Fruit fly (Drosophila melanogaster): ENCODE results near the gene atms.

atms gene

DNA sequence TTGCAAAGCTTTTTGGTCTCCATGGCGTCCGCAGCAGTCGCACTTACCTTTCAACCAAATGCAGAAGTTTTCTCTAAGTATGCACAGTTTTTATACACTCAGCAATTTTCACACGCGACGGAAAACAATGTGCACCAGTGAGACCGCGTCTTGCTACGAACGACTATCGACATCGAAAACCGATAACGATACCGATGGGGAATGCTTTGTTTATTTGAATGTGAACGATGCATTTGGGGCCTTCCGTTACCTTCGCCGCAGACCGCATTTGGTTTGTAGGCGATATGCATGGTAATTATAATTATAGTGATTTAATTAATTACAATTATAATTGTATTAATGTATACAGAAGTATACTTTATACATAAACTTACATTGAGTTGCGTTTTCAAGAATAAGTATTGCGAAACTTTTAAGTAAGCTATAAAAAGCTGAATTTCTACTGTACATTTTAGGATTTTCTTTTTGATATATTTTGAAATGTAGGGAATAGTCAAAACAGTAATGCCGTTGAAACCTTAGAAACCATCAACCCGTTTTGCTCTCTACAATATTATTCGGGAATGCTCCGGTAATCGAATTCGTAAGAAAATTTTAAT is 62.2 kb downstream of the atms start, which contains the start of the genes Hus1-like and ctrip (continued):
- TF ChIP-seq CG6683 (GFP tag; optimal IDR thresholded peaks at IDR 0.05): no peak
- TF ChIP-seq Taf1 (GFP tag; IDR thresholded peaks at IDR 0.05): no peak
- TF ChIP-seq mam (GFP tag; optimal IDR thresholded peaks at IDR 0.05): no peak
- peak; percentile 54 for TF ChIP-seq CG34224 (GFP tag; IDR thresholded peaks at IDR 0.05; ENCODE audit: partially characterized antibody)
- TF ChIP-seq CG1603 (tag; optimal IDR thresholded peaks at IDR 0.05): peak; percentile 72
- TF ChIP-seq CG2712 (tag; optimal IDR thresholded peaks at IDR 0.05): peak; percentile 48
- TF ChIP-seq B-H2 (GFP tag; optimal IDR thresholded peaks at IDR 0.05): no peak
- TF ChIP-seq mld (GFP tag; IDR thresholded peaks at IDR 0.05; ENCODE audit: partially characterized antibody): peak; percentile 67
- peak; percentile 55; the same call in 1 of the 2 replicates for TF ChIP-seq bbx (GFP tag; IDR thresholded peaks at IDR 0.05; ENCODE audit: partially characterized antibody)
- TF ChIP-seq CG17829 (tag; optimal IDR thresholded peaks at IDR 0.05): peak; percentile 3
- no peak for TF ChIP-seq HmgD (GFP tag; optimal IDR thresholded peaks at IDR 0.05)
- no peak for TF ChIP-seq tgo (GFP tag; IDR thresholded peaks at IDR 0.05)
- no peak for TF ChIP-seq bigmax (GFP tag; optimal IDR thresholded peaks at IDR 0.05)
- TF ChIP-seq Vsx1 (GFP tag; optimal IDR thresholded peaks at IDR 0.05): no peak
- no peak for TF ChIP-seq zfh2 (GFP tag; optimal IDR thresholded peaks at IDR 0.05)
- TF ChIP-seq ara (GFP tag; IDR thresholded peaks at IDR 0.05): no peak
- no peak for TF ChIP-seq CG2889 (GFP tag; IDR thresholded peaks at IDR 0.05)
- TF ChIP-seq gcm (GFP tag; optimal IDR thresholded peaks at IDR 0.05): no peak
- no peak for TF ChIP-seq zfh1 (GFP tag; IDR thresholded peaks at IDR 0.05)
- no peak for TF ChIP-seq CG6854 (GFP tag; optimal IDR thresholded peaks at IDR 0.05)
- TF ChIP-seq repo (GFP tag; optimal IDR thresholded peaks at IDR 0.05): no peak
- no peak for TF ChIP-seq Pdp1 (GFP tag; optimal IDR thresholded peaks at IDR 0.05)
- TF ChIP-seq CG3995 (GFP tag; optimal IDR thresholded peaks at IDR 0.05): peak; percentile 54
- no peak for TF ChIP-seq Hey (tag; optimal IDR thresholded peaks at IDR 0.05)
- no peak for TF ChIP-seq CG5180 (GFP tag; optimal IDR thresholded peaks at IDR 0.05)
- TF ChIP-seq gem (tag; optimal IDR thresholded peaks at IDR 0.05): peak; percentile 20
- no peak for TF ChIP-seq CG2129 (GFP tag; IDR thresholded peaks at IDR 0.05; ENCODE audit: partially characterized antibody)
- peak; percentile 36 for TF ChIP-seq CG34376 (GFP tag; optimal IDR thresholded peaks at IDR 0.05)
- no peak for TF ChIP-seq Hmr (GFP tag; optimal IDR thresholded peaks at IDR 0.05)
- peak; percentile 53 for TF ChIP-seq stwl (tag; optimal IDR thresholded peaks at IDR 0.05)
- peak; percentile 66 for TF ChIP-seq CG13287 (GFP tag; IDR thresholded peaks at IDR 0.05; ENCODE audit: partially characterized antibody)
- no peak for TF ChIP-seq Side (GFP tag; optimal IDR thresholded peaks at IDR 0.05)
- TF ChIP-seq tin (GFP tag; optimal IDR thresholded peaks at IDR 0.05): peak; percentile 19
- TF ChIP-seq trem (tag; optimal IDR thresholded peaks at IDR 0.05): peak; percentile 32
- TF ChIP-seq CG14050 (GFP tag; IDR thresholded peaks at IDR 0.05): no peak
- TF ChIP-seq CG32772 (GFP tag; IDR thresholded peaks at IDR 0.05): no peak
- TF ChIP-seq CG16779 (GFP tag; IDR thresholded peaks at IDR 0.05): no peak
- TF ChIP-seq sug (tag; optimal IDR thresholded peaks at IDR 0.05): peak; percentile 20
- no peak for TF ChIP-seq chif (GFP tag; optimal IDR thresholded peaks at IDR 0.05)
- TF ChIP-seq gfzf (GFP tag; optimal IDR thresholded peaks at IDR 0.05): peak; percentile 39
- no peak for TF ChIP-seq ind (GFP tag; optimal IDR thresholded peaks at IDR 0.05)
- TF ChIP-seq insv (GFP tag; optimal IDR thresholded peaks at IDR 0.05): no peak
- TF ChIP-seq Tbp (GFP tag; optimal IDR thresholded peaks at IDR 0.05): no peak
- no peak for TF ChIP-seq Atf-2 (GFP tag; optimal IDR thresholded peaks at IDR 0.05)
- TF ChIP-seq rib (GFP tag; IDR thresholded peaks at IDR 0.05): no peak
- TF ChIP-seq HLH3B (GFP tag; IDR thresholded peaks at IDR 0.05): no peak
- TF ChIP-seq Lhr (GFP tag; optimal IDR thresholded peaks at IDR 0.05): peak; percentile 18
- no peak for TF ChIP-seq CG18619 (GFP tag; optimal IDR thresholded peaks at IDR 0.05)
- TF ChIP-seq Nf-YC (tag; optimal IDR thresholded peaks at IDR 0.05): no peak
- TF ChIP-seq emc (GFP tag; optimal IDR thresholded peaks at IDR 0.05): no peak
